Fruit fly (Drosophila melanogaster) whole organism, prepupa: ENCODE data around the gene wuho.

Experiments
- Blimp-1 ChIP-seq: fragments of 200-800 bp; sonication (Bioruptor generic); optimal IDR thresholded peaks from 3 replicates; lab custom pipeline; 2017; ENCODE audit warnings: missing biosample characterization, missing genetic modification characterization, mild to moderate bottlenecking, moderate library complexity, missing genetic modification reagents
- CG10631 ChIP-seq: fragments of 200-800 bp; sonication (Bioruptor generic); optimal IDR thresholded peaks from 2 replicates; lab custom pipeline; 2016; ENCODE audit warnings: missing biosample characterization, missing genetic modification characterization
- CG10669 ChIP-seq: fragments of 200-800 bp; sonication (Bioruptor generic); optimal IDR thresholded peaks from 3 replicates; lab custom pipeline; 2018; ENCODE audit warnings: missing biosample characterization, mild to moderate bottlenecking, missing genetic modification characterization, moderate library complexity
- CG11294 ChIP-seq: fragments of 200-800 bp; sonication (Bioruptor generic); IDR thresholded peaks from 2 replicates; pipeline ENCODE4 v1.3.6; 2022; ENCODE audit warnings: missing biosample characterization, missing genetic modification characterization
- CG11762 ChIP-seq: fragments of 200-800 bp; sonication (Bioruptor generic); optimal IDR thresholded peaks from 3 replicates; lab custom pipeline; 2016; ENCODE audit warnings: missing biosample characterization, missing genetic modification characterization; ENCODE audit not compliant: insufficient read depth
- CG11902 ChIP-seq: fragments of 200-800 bp; sonication (Bioruptor generic); optimal IDR thresholded peaks from 3 replicates; lab custom pipeline; 2016; ENCODE audit warnings: missing biosample characterization, missing genetic modification characterization
- CG15336 ChIP-seq: fragments of 200-800 bp; sonication (Bioruptor generic); IDR thresholded peaks from 2 replicates; pipeline ENCODE4 v1.3.6; 2022; ENCODE audit warnings: missing biosample characterization, missing genetic modification characterization
- CG31627 ChIP-seq: fragments of 200-800 bp; sonication (Bioruptor generic); optimal IDR thresholded peaks from 3 replicates; lab custom pipeline; 2016; ENCODE audit warnings: missing biosample characterization, missing genetic modification characterization
- CG32006 ChIP-seq: fragments of 200-800 bp; sonication (Bioruptor generic); optimal IDR thresholded peaks from 3 replicates; lab custom pipeline; 2017; ENCODE audit warnings: missing biosample characterization, mild to moderate bottlenecking, missing genetic modification characterization
- CG4318 ChIP-seq: fragments of 200-800 bp; sonication (Bioruptor generic); optimal IDR thresholded peaks from 3 replicates; lab custom pipeline; 2017; ENCODE audit warnings: missing biosample characterization, mild to moderate bottlenecking, missing genetic modification characterization
- CG6163 ChIP-seq: fragments of 200-800 bp; sonication (Bioruptor generic); IDR thresholded peaks from 3 replicates; pipeline ENCODE4 v1.3.6; 2022; ENCODE audit warnings: missing biosample characterization, missing genetic modification characterization
- CG6276 ChIP-seq: fragments of 200-800 bp; sonication (Bioruptor generic); optimal IDR thresholded peaks from 2 replicates; lab custom pipeline; 2017; ENCODE audit warnings: missing biosample characterization, mild to moderate bottlenecking, missing genetic modification characterization
- CG6792 ChIP-seq: fragments of 200-800 bp; sonication (Bioruptor generic); optimal IDR thresholded peaks from 3 replicates; lab custom pipeline; 2016; ENCODE audit warnings: missing biosample characterization, missing genetic modification characterization
- CG6808 ChIP-seq: fragments of 200-800 bp; sonication (Bioruptor generic); optimal IDR thresholded peaks from 3 replicates; lab custom pipeline; 2017; ENCODE audit warnings: missing biosample characterization, missing genetic modification characterization, mild to moderate bottlenecking, moderate library complexity, missing genetic modification reagents
- CG6854 ChIP-seq: fragments of 200-800 bp; sonication (Bioruptor generic); optimal IDR thresholded peaks from 2 replicates; lab custom pipeline; 2017; ENCODE audit warnings: missing biosample characterization, mild to moderate bottlenecking, missing genetic modification characterization
- CG7368 ChIP-seq: fragments of 200-800 bp; sonication (Bioruptor generic); optimal IDR thresholded peaks from 3 replicates; lab custom pipeline; 2016; ENCODE audit warnings: missing biosample characterization, missing genetic modification characterization
- CG8119 ChIP-seq: fragments of 200-800 bp; sonication (Bioruptor generic); IDR thresholded peaks from 3 replicates; pipeline ENCODE4 v1.3.6; 2022; ENCODE audit warnings: missing biosample characterization, missing genetic modification characterization
- CG8319 ChIP-seq: fragments of 200-800 bp; sonication (Bioruptor generic); optimal IDR thresholded peaks from 3 replicates; lab custom pipeline; 2016; ENCODE audit warnings: missing biosample characterization, missing genetic modification characterization
- CG8632 ChIP-seq: fragments of 200-800 bp; sonication (Bioruptor generic); optimal IDR thresholded peaks from 3 replicates; lab custom pipeline; 2016; ENCODE audit warnings: missing biosample characterization, missing genetic modification characterization
- CG9139 ChIP-seq: fragments of 200-800 bp; sonication (Bioruptor generic); optimal IDR thresholded peaks from 3 replicates; lab custom pipeline; 2017; ENCODE audit warnings: missing biosample characterization, mild to moderate bottlenecking, missing genetic modification characterization
- Eip75B ChIP-seq: fragments of 200-800 bp; sonication (Bioruptor generic); optimal IDR thresholded peaks from 3 replicates; lab custom pipeline; 2016; ENCODE audit warnings: missing biosample characterization, missing genetic modification characterization
- Eip78C ChIP-seq: fragments of 200-800 bp; sonication (Bioruptor generic); peaks from one replicate; lab custom pipeline; 2016; ENCODE audit warnings: missing biosample characterization, missing genetic modification characterization
- Eip93F ChIP-seq: fragments of 200-800 bp; sonication (Bioruptor generic); optimal IDR thresholded peaks from 2 replicates; lab custom pipeline; 2016; ENCODE audit warnings: missing biosample characterization, mild to moderate bottlenecking, missing genetic modification characterization
- Ets21C ChIP-seq: fragments of 200-800 bp; sonication (Bioruptor generic); optimal IDR thresholded peaks from 3 replicates; lab custom pipeline; 2016; ENCODE audit warnings: missing biosample characterization, missing genetic modification characterization
- Ets96B ChIP-seq: fragments of 200-800 bp; optimal IDR thresholded peaks from 2 replicates; lab custom pipeline; 2019; ENCODE audit warnings: missing biosample characterization, mild to moderate bottlenecking, missing genetic modification characterization, moderate library complexity
- Gug ChIP-seq: fragments of 200-800 bp; sonication (Bioruptor generic); IDR thresholded peaks from 2 replicates; pipeline ENCODE4 v1.3.6; 2022; ENCODE audit warnings: missing biosample characterization, missing genetic modification characterization
- Hr39 ChIP-seq: fragments of 200-800 bp; sonication (Bioruptor generic); optimal IDR thresholded peaks from 2 replicates; lab custom pipeline; 2016; ENCODE audit warnings: missing biosample characterization, missing genetic modification characterization
- Met ChIP-seq: fragments of 200-800 bp; sonication (Bioruptor generic); optimal IDR thresholded peaks from 3 replicates; lab custom pipeline; 2016; ENCODE audit warnings: missing biosample characterization, missing genetic modification characterization
- Smox ChIP-seq: fragments of 200-800 bp; sonication (Bioruptor generic); optimal IDR thresholded peaks from 3 replicates; lab custom pipeline; 2016; ENCODE audit warnings: missing biosample characterization, missing genetic modification characterization
- Sox14 ChIP-seq: fragments of 200-800 bp; sonication (Bioruptor generic); optimal IDR thresholded peaks from 3 replicates; lab custom pipeline; 2016; ENCODE audit warnings: missing biosample characterization, missing genetic modification characterization
- Sox15 ChIP-seq: fragments of 200-800 bp; sonication (Bioruptor generic); optimal IDR thresholded peaks from 3 replicates; lab custom pipeline; 2016; ENCODE audit warnings: missing biosample characterization, missing genetic modification characterization
- achi ChIP-seq: fragments of 200-800 bp; sonication (Bioruptor generic); optimal IDR thresholded peaks from 3 replicates; lab custom pipeline; 2016; ENCODE audit warnings: missing biosample characterization, missing genetic modification characterization
- acj6 ChIP-seq: fragments of 200-800 bp; sonication (Bioruptor generic); optimal IDR thresholded peaks from 3 replicates; lab custom pipeline; 2016; ENCODE audit warnings: missing biosample characterization, missing genetic modification characterization
- cyc ChIP-seq: fragments of 200-800 bp; sonication (Bioruptor generic); optimal IDR thresholded peaks from 3 replicates; lab custom pipeline; 2016; ENCODE audit warnings: missing biosample characterization, missing genetic modification characterization
- dac ChIP-seq: fragments of 200-800 bp; sonication (Bioruptor generic); optimal IDR thresholded peaks from 2 replicates; lab custom pipeline; 2017; ENCODE audit warnings: missing biosample characterization, mild to moderate bottlenecking, missing genetic modification characterization
- dsx ChIP-seq: fragments of 200-800 bp; optimal IDR thresholded peaks from 3 replicates; lab custom pipeline; 2019; ENCODE audit warnings: missing biosample characterization, mild to moderate bottlenecking, missing genetic modification characterization, moderate library complexity; ENCODE audit not compliant: poor library complexity, severe bottlenecking
- eg ChIP-seq: fragments of 200-800 bp; sonication (Bioruptor generic); IDR thresholded peaks from 3 replicates; pipeline ENCODE4 v1.3.6; 2022; ENCODE audit warnings: missing biosample characterization, missing genetic modification characterization
- esn ChIP-seq: fragments of 200-800 bp; sonication (Bioruptor generic); optimal IDR thresholded peaks from 2 replicates; lab custom pipeline; 2016; ENCODE audit warnings: missing biosample characterization, mild to moderate bottlenecking, missing genetic modification characterization, moderate library complexity
- fd59A ChIP-seq: fragments of 200-800 bp; sonication (Bioruptor generic); optimal IDR thresholded peaks from 2 replicates; lab custom pipeline; 2017; ENCODE audit warnings: missing biosample characterization, mild to moderate bottlenecking, missing genetic modification characterization, missing genetic modification reagents
- fd85E ChIP-seq: fragments of 200-800 bp; sonication (Bioruptor generic); optimal IDR thresholded peaks from 3 replicates; lab custom pipeline; 2016; ENCODE audit warnings: missing biosample characterization, missing genetic modification characterization
- fkh ChIP-seq: fragments of 200-800 bp; sonication (Bioruptor generic); optimal IDR thresholded peaks from 3 replicates; lab custom pipeline; 2017; ENCODE audit warnings: missing biosample characterization, mild to moderate bottlenecking, missing genetic modification characterization, moderate library complexity
- lz ChIP-seq: fragments of 200-800 bp; sonication (Bioruptor generic); optimal IDR thresholded peaks from 3 replicates; lab custom pipeline; 2016; ENCODE audit warnings: missing biosample characterization, missing genetic modification characterization
- net ChIP-seq: fragments of 200-800 bp; sonication (Bioruptor generic); optimal IDR thresholded peaks from 3 replicates; lab custom pipeline; 2016; ENCODE audit warnings: missing biosample characterization, missing genetic modification characterization
- pdm3 ChIP-seq: fragments of 200-800 bp; sonication (Bioruptor generic); optimal IDR thresholded peaks from 3 replicates; lab custom pipeline; 2016; ENCODE audit warnings: missing biosample characterization, missing genetic modification characterization
- salr ChIP-seq, 2 experiments: fragments of 200-800 bp; sonication (Bioruptor generic); optimal IDR thresholded peaks; 3 replicates each; lab custom pipeline; 2016 to 2018; ENCODE audit warnings: missing biosample characterization in 2 of 2, missing genetic modification characterization in 2 of 2, mild to moderate bottlenecking in 1 of 2
- spab ChIP-seq: fragments of 200-800 bp; sonication (Bioruptor generic); optimal IDR thresholded peaks from 2 replicates; lab custom pipeline; 2017; ENCODE audit warnings: missing biosample characterization, mild to moderate bottlenecking, missing genetic modification characterization, missing genetic modification reagents
- ss ChIP-seq, 2 experiments: fragments of 200-800 bp; sonication (Bioruptor generic); optimal IDR thresholded peaks; 2 replicates in 1 of 2; 3 replicates in 1 of 2; lab custom pipeline; 2017 to 2018; ENCODE audit warnings: mild to moderate bottlenecking in 2 of 2, missing biosample characterization in 2 of 2, missing genetic modification characterization in 2 of 2, moderate library complexity in 1 of 2
- svp ChIP-seq: fragments of 200-800 bp; sonication (Bioruptor generic); peaks from one replicate; lab custom pipeline; 2016; ENCODE audit warnings: missing biosample characterization, missing genetic modification characterization
- topi ChIP-seq: fragments of 200-800 bp; sonication (Bioruptor generic); optimal IDR thresholded peaks from 3 replicates; lab custom pipeline; 2016; ENCODE audit warnings: missing biosample characterization, missing genetic modification characterization
- vri ChIP-seq: fragments of 200-800 bp; sonication (Bioruptor generic); optimal IDR thresholded peaks from 3 replicates; lab custom pipeline; 2016; ENCODE audit warnings: missing biosample characterization, mild to moderate bottlenecking, missing genetic modification characterization

Gene wuho

DNA sequence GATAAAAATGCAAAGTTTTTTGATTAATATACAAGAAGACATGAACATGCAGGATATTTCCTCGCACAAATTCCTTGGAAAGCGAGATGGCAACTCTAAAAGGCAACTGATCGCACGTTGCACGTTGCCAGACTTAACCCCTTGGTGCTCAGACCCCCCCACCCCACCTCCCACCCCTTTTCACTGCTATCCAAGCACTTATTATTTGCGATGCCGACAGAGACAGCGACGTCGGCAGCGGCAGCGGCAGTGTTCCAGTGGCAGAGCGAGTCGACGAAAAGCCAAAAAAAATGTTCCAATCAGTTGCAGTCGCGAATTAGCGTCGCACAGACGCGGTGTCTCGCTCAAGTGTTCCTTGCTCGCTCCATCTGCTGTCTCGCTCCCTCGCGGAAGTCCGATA is 15.8 kb downstream of the wuho start, which contains the start of gene CG3823:
Gene CG3823, plus strand, starts transcription at position 301 of the 400 bp plus-strand sequence.
- TF ChIP-seq CG9139 (no peak), CG6163 (GFP tag; lab: Robert Waterston, UW) (peak; percentile 21; the same call in 1 of the 3 replicates), CG11762 (GFP tag; lab: Kevin White, UChicago) (no peak), svp (GFP tag; lab: Kevin White, UChicago) (no peak), Met (no peak)

DNA sequence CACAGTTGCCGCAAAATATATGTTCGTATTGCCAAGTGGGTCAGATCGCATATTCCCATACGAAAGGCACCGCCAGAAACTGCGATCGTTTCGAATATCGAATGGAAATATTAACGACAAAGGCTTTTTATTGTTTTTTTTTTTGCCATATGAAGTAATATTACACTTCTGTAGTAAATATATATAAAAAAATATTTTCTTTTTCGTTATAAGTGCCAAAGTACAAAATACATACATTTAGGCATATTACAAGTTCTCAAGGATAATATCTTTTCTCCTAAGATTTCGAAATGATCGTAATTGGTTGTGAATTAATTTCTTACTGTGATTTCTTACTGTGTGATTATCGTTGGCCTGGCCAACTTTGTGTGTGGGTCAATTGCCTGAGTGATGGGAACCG is 16.3 kb downstream of the wuho start:
- TF ChIP-seq CG10631 (peak; percentile 44), vri (GFP tag; lab: Kevin White, UChicago) (no peak), Sox15 (no peak), fd85E (GFP tag; lab: Kevin White, UChicago) (no peak), net (no peak), CG7368 (GFP tag; lab: Kevin White, UChicago) (no peak), ss (GFP tag; optimal IDR thresholded peaks at IDR 0.05; lab: Kevin White, UChicago) (no peak), CG6276 (GFP tag; lab: Kevin White, UChicago) (no peak), Eip93F (no peak), fd59A (GFP tag; lab: Kevin White, UChicago) (no peak), CG6808 (GFP tag; lab: Kevin White, UChicago) (no peak), Eip78C (GFP tag; lab: Kevin White, UChicago) (peak; percentile 80), acj6 (GFP tag; lab: Kevin White, UChicago) (no peak), cyc (GFP tag; lab: Kevin White, UChicago) (no peak), Blimp-1 (GFP tag; lab: Kevin White, UChicago) (no peak), fkh (GFP tag; lab: Kevin White, UChicago) (no peak), CG31627 (GFP tag; lab: Kevin White, UChicago) (no peak), Sox14 (GFP tag; lab: Kevin White, UChicago) (no peak), CG11902 (no peak), CG8632 (peak; percentile 41), Met (peak; percentile 15), CG6792 (GFP tag; lab: Kevin White, UChicago) (peak; percentile 30), lz (GFP tag; lab: Kevin White, UChicago) (no peak), Hr39 (GFP tag; lab: Kevin White, UChicago) (no peak), Ets21C (GFP tag; lab: Kevin White, UChicago) (no peak), CG32006 (GFP tag; lab: Kevin White, UChicago) (peak; percentile 38), Eip75B (no peak), CG10669 (no peak), dsx (GFP tag; lab: Kevin White, UChicago) (no peak), CG6163 (GFP tag; lab: Robert Waterston, UW) (no peak), dac (no peak), salr (GFP tag; optimal IDR thresholded peaks at IDR 0.05; lab: Kevin White, UChicago) (peak in 1 of 2 experiments; percentile 27), esn (GFP tag; lab: Kevin White, UChicago) (peak; percentile 25), Gug (no peak), CG8319 (no peak), Ets96B (tag; lab: Kevin White, UChicago) (no peak), pdm3 (GFP tag; lab: Kevin White, UChicago) (no peak), CG11762 (GFP tag; lab: Kevin White, UChicago) (no peak), CG15336 (peak; percentile 57), spab (GFP tag; lab: Kevin White, UChicago) (no peak), CG6854 (GFP tag; lab: Kevin White, UChicago) (no peak), CG8119 (peak; percentile 60; the same call in 1 of the 3 replicates), eg (GFP tag; lab: Robert Waterston, UW) (peak; percentile 26; the same call in 1 of the 3 replicates), Smox (peak; percentile 12), achi (GFP tag; lab: Kevin White, UChicago) (no peak), topi (GFP tag; lab: Kevin White, UChicago) (peak; percentile 10), CG11294 (GFP tag; lab: Robert Waterston, UW) (no peak), CG4318 (GFP tag; lab: Kevin White, UChicago) (no peak)
